Worm (Caenorhabditis elegans): ENCODE measurements around the gene F28F9.2.

DNA sequence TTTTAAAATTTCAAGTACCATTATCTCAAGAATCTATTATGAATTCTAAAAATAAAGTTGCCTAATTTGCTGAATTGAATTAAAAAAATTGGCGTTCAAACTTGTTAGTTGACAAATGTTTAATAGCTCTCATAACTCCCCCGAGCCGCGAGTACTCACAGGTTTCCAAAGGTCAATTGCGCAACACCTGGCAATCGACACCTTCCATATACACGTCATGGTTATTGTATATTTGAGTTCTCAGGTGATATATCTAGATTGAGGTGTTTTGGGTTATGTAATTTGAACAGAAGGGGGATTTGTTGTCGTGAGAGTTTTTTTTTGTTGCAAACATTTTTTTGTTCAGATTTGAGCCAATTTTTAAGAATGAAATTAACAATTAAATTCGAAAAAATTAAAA, 5.1 kb downstream of the F28F9.2 start:
- TF ChIP-seq T22C8.4 (GFP tag; IDR thresholded peaks at IDR 0.05), result no peak
- TF ChIP-seq klf-2 (GFP tag; conservative IDR thresholded peaks at IDR 0.05), result no peak
